Worm (Caenorhabditis elegans): ENCODE data around the gene metl-6.

- no peak for TF ChIP-seq nhr-76 (tag; optimal IDR thresholded peaks at IDR 0.05)
- TF ChIP-seq efl-3 (GFP tag; optimal IDR thresholded peaks at IDR 0.05): no peak
These were observed 31.7 kb upstream of the metl-6 start for ce11 chrIII:3953235-3953634.

Data from whole organism, L1 larva.